Worm (Caenorhabditis elegans) whole organism, L1 larva: Measurements from ENCODE around the gene H28G03.2.
A peak's percentile ranks its signal among the peaks of the same experiment; 100 is the strongest.

ENCODE experiments used
- C16A3.4 ChIP-seq: fragments of 150-350 bp; optimal IDR thresholded peaks from 2 replicates; lab custom pipeline; 2014; ENCODE audit warnings: missing biosample characterization, missing genetic modification characterization
- alr-1 ChIP-seq: fragments of 200-800 bp; sonication (Bioruptor generic); optimal IDR thresholded peaks from 2 replicates; lab custom pipeline; 2018; ENCODE audit warnings: borderline replicate concordance, mild to moderate bottlenecking, missing genetic modification characterization, missing compliant biosample characterization
- blmp-1 ChIP-seq: fragments of 150-350 bp; optimal IDR thresholded peaks from 2 replicates; lab custom pipeline; 2014; ENCODE audit warnings: missing biosample characterization, missing genetic modification characterization
- efl-1 ChIP-seq, 4 experiments: fragments of 150-350 bp; optimal IDR thresholded peaks in 3 of 4; peaks in 1 of 4; 1 replicate in 1 of 4; 2 replicates in 3 of 4; lab custom pipeline; 2014; ENCODE audit warnings: missing biosample characterization in 2 of 4, missing genetic modification characterization in 2 of 4, missing genetic modification reagents in 2 of 4
- efl-3 ChIP-seq: fragments of 200-800 bp; sonication (Bioruptor generic); optimal IDR thresholded peaks from 2 replicates; lab custom pipeline; 2018; ENCODE audit warnings: mild to moderate bottlenecking, missing genetic modification characterization, missing compliant biosample characterization
- fkh-8 ChIP-seq: sonication (generic microtip); optimal IDR thresholded peaks from 2 replicates; lab custom pipeline; 2016; ENCODE audit warnings: mild to moderate bottlenecking, missing genetic modification characterization, missing compliant biosample characterization
- fos-1 ChIP-seq: fragments of 150-350 bp; optimal IDR thresholded peaks from 2 replicates; lab custom pipeline; 2014; ENCODE audit warnings: missing biosample characterization, missing genetic modification characterization
- grh-1 ChIP-seq: fragments of 200-800 bp; sonication (Bioruptor generic); IDR thresholded peaks from 2 replicates; pipeline ENCODE4 v1.3.6; 2022; ENCODE audit warnings: missing genetic modification reagents, missing genetic modification characterization, missing compliant biosample characterization
- isw-1 ChIP-seq: fragments of 200-800 bp; sonication (Bioruptor generic); IDR thresholded peaks from 2 replicates; pipeline ENCODE4 v1.3.6; 2022; ENCODE audit warnings: missing genetic modification characterization, missing compliant biosample characterization
- lin-13 ChIP-seq: fragments of 150-350 bp; optimal IDR thresholded peaks from 2 replicates; lab custom pipeline; 2014; ENCODE audit warnings: missing biosample characterization, missing genetic modification reagents, missing genetic modification characterization
- lin-14 ChIP-seq: fragments of 200-800 bp; sonication (Bioruptor generic); optimal IDR thresholded peaks from 2 replicates; lab custom pipeline; 2018; ENCODE audit warnings: mild to moderate bottlenecking, missing genetic modification characterization, moderate library complexity, missing compliant biosample characterization
- lsy-2 ChIP-seq, 2 experiments: fragments of 150-350 bp; optimal IDR thresholded peaks; 2 replicates each; lab custom pipeline; 2014; ENCODE audit warnings: missing biosample characterization in 2 of 2, missing genetic modification characterization in 2 of 2
- nhr-11 ChIP-seq: fragments of 150-350 bp; optimal IDR thresholded peaks from 2 replicates; lab custom pipeline; 2014; ENCODE audit warnings: missing biosample characterization, missing genetic modification characterization
- nhr-19 ChIP-seq: fragments of 200-800 bp; sonication (Bioruptor generic); conservative IDR thresholded peaks from 2 replicates; pipeline ENCODE4 v1.3.6; 2022; ENCODE audit warnings: missing genetic modification characterization, missing compliant biosample characterization
- nhr-237 ChIP-seq: fragments of 150-350 bp; optimal IDR thresholded peaks from 2 replicates; lab custom pipeline; 2014; ENCODE audit warnings: missing biosample characterization, missing genetic modification characterization
- nhr-28 ChIP-seq: fragments of 150-350 bp; optimal IDR thresholded peaks from 2 replicates; lab custom pipeline; 2014; ENCODE audit warnings: missing biosample characterization, missing genetic modification characterization
- nhr-47 ChIP-seq: sonication (generic microtip); optimal IDR thresholded peaks from 2 replicates; lab custom pipeline; 2016; ENCODE audit warnings: mild to moderate bottlenecking, missing genetic modification characterization, moderate library complexity, missing compliant biosample characterization
- nhr-71 ChIP-seq: sonication (generic microtip); optimal IDR thresholded peaks from 2 replicates; lab custom pipeline; 2016; ENCODE audit warnings: mild to moderate bottlenecking, missing genetic modification characterization, moderate library complexity, missing compliant biosample characterization
- nhr-76 ChIP-seq: sonication (generic microtip); optimal IDR thresholded peaks from 2 replicates; lab custom pipeline; 2017; ENCODE audit warnings: missing biosample characterization, missing genetic modification characterization
- nhr-84 ChIP-seq: sonication (generic microtip); optimal IDR thresholded peaks from 2 replicates; lab custom pipeline; 2017; ENCODE audit warnings: missing biosample characterization, missing genetic modification characterization
- nhr-90 ChIP-seq: sonication (generic microtip); optimal IDR thresholded peaks from 2 replicates; lab custom pipeline; 2016; ENCODE audit warnings: mild to moderate bottlenecking, missing genetic modification characterization, missing compliant biosample characterization; ENCODE audit not compliant: poor library complexity
- pag-3 ChIP-seq: sonication (generic microtip); optimal IDR thresholded peaks from 2 replicates; lab custom pipeline; 2017; ENCODE audit warnings: missing genetic modification characterization, mild to moderate bottlenecking, missing compliant biosample characterization, antibody characterized with exemption, borderline replicate concordance; ENCODE audit not compliant: insufficient read depth
- snpc-4 ChIP-seq: fragments of 150-350 bp; optimal IDR thresholded peaks from 2 replicates; lab custom pipeline; 2014; ENCODE audit warnings: missing biosample characterization, missing genetic modification characterization
- swsn-7 ChIP-seq: sonication (generic microtip); optimal IDR thresholded peaks from 2 replicates; lab custom pipeline; 2016; ENCODE audit warnings: missing genetic modification characterization, missing compliant biosample characterization
- unc-62 ChIP-seq: fragments of 150-350 bp; optimal IDR thresholded peaks from 2 replicates; lab custom pipeline; 2014; ENCODE audit warnings: missing biosample characterization, missing genetic modification reagents, missing genetic modification characterization
- vab-15 ChIP-seq: sonication (generic microtip); optimal IDR thresholded peaks from 2 replicates; lab custom pipeline; 2017; ENCODE audit warnings: missing genotype, mild to moderate bottlenecking, missing genetic modification characterization, missing compliant biosample characterization
- ztf-4 ChIP-seq: fragments of 150-350 bp; optimal IDR thresholded peaks from 2 replicates; lab custom pipeline; 2014; ENCODE audit warnings: missing biosample characterization, missing genetic modification characterization

H28G03.2 gene

DNA sequence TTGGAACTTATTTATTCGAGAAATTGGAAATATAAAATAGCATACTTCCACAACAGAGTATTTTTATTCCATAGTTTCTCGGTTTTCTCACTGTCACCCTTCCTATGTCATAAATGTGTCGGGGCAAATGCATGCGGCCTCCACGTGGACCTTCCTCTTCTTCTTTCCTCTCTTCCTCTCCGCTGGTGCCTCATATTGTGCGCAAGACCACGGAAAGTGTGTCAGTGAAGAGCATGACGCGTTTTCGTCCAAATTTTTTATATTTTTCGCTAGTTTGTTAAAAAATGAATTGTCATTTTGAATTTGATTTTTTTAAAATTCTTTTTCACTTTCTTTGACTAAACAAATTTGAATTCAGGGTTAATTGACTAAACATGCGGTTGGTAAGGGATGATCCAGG, 40.5 kb upstream of the H28G03.2 start, which contains the start of gene mans-3 (continued):
- peak; percentile 90 for TF ChIP-seq nhr-90
- peak; percentile 90 to 91 for TF ChIP-seq lsy-2 (tag; optimal IDR thresholded peaks at IDR 0.05; lab: Kevin White, UChicago)
- TF ChIP-seq swsn-7 = peak; percentile 94
- TF ChIP-seq nhr-28 = no peak
- TF ChIP-seq lin-13 (GFP tag; lab: Kevin White, UChicago) = peak; percentile 83
- peak; percentile 77 for TF ChIP-seq ztf-4 (tag; lab: Kevin White, UChicago)
- peak; percentile 89 for TF ChIP-seq nhr-19
- TF ChIP-seq blmp-1 (tag; lab: Kevin White, UChicago) = peak; percentile 91
- TF ChIP-seq nhr-84 (tag; lab: Kevin White, UChicago) = no peak
- peak; percentile 74 for TF ChIP-seq fos-1 (tag; lab: Kevin White, UChicago)

DNA sequence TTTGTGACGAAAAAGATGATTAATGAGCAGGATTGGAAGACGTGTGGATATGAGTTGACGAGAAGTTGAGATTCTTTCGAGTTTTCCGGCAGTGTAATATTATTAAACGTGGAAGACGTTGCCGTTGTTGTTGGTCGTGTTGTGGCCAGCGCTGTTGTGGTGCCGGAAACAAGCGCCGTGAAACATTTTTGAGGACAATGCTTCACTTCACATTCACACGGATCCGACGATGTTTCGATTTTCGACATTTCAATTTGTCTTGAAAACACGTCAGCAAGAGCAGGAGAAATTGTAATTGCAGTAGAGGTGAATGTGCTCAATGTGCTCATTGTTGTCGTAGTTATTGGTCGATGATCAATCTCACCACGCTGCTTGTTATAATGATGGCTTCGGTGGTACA, 36.8 kb upstream of the H28G03.2 start:
- no peak for TF ChIP-seq efl-1 (optimal IDR thresholded peaks at IDR 0.05; lab: Kevin White, UChicago)
- peak in 1 of 2 experiments; percentile 56 for TF ChIP-seq efl-1 (GFP tag; optimal IDR thresholded peaks at IDR 0.05 in 1 of 2; lab: Kevin White, UChicago)
- no peak for TF ChIP-seq fos-1 (tag; lab: Kevin White, UChicago)

DNA sequence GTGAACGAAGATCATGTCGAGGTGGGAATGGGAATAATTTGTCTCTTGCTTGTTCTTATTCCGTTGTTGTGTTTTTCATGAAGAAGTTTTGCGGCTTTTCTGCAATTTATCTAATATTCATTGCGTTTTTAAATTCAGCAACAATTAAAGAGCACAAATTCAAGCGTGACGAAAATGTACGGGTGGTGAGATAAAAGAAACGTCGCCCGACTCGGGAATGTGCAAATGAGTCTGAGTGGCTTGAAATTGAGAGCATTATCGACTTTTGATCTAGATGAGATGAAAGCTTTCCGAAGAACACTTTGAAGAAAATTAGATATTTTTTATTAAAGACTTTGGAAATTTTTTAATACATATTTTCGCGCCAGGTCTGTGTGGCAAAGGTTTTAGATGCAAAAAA, 34.5 kb upstream of the H28G03.2 start, which contains the start of gene T03G11.10:
T03G11.10 (minus strand) TSS at position 101 of the 400 bp plus-strand sequence.
- TF ChIP-seq nhr-47 (tag; lab: Kevin White, UChicago) = no peak
- no peak for TF ChIP-seq nhr-90
- no peak for TF ChIP-seq nhr-76

DNA sequence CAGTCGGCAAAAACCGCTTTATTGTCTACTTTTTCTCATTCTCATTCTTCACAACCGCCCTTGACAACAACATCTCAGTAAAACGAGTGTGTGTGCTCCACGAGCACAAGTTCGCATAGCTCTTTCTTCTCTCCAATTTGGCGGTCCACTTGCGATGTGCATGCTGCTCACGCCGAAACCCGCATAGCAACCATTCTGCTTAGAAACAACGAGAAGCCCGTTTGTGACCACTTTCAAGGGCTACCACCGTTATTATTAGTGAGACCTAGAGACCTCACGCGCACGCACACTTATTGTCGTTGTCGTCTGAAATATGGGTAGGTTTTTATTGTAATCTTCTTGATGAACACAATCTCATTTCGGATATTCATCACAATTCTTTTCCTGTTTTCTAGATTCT, 31.3 kb upstream of the H28G03.2 start, which contains the start of gene zchc-1A:
zchc-1A (plus strand) TSS at position 114 of the 400 bp plus-strand sequence.
- TF ChIP-seq snpc-4 (no peak), fkh-8 (tag; lab: Kevin White, UChicago) (peak; percentile 62), grh-1 (GFP tag; lab: Robert Waterston, UW) (no peak), swsn-7 (no peak), nhr-71 (tag; lab: Kevin White, UChicago) (peak; percentile 3), unc-62 (no peak), isw-1 (no peak)

DNA sequence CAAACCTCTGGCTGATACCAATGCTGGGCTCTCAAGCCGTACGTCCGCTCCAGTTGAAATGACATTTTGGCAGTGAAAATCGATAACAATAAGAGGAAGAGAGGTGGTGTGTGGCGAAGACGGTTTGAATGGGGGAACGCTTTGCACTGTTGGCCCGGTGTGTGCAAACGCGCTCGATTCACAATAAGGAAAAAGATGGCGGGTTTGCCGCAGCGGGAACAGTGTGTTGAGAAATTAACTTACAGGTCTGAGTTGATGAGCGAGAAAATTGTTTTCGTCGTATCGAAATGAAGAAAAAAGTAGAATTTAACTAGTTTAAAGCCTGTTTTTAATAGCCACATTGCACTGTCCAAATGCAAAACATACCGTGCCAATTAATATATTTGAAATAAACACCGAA, 26.5 kb upstream of the H28G03.2 start, which contains the start of gene metl-9:
metl-9 (minus strand) TSS at position 101 of the 400 bp plus-strand sequence.
- TF ChIP-seq efl-1 (optimal IDR thresholded peaks at IDR 0.05; lab: Kevin White, UChicago) = no peak
- peak in 1 of 2 experiments; percentile 37 for TF ChIP-seq efl-1 (GFP tag; optimal IDR thresholded peaks at IDR 0.05 in 1 of 2; lab: Kevin White, UChicago)
- no peak for TF ChIP-seq vab-15
- peak; percentile 9 for TF ChIP-seq lin-14 (GFP tag; lab: Kevin White, UChicago)

DNA sequence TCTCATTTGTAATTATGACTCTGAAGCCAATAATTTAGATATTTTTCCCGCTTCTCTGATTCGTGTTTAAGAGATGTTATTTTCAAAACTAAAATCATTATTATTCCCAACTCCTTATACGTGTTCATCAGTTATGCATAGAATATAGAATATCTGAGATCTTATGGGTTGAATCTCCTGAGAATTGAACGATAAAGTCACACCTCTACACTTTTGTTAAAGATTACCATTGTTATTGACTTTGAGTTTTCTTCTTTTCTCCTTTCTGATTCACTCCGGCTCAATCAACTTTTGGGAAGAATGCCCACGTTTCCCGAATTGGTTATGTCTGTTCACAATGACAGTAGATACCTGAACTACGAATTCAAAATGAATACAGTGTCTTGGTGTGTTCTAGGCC, 25.7 kb upstream of the H28G03.2 start, which contains the start of gene sru-48:
sru-48 (plus strand) TSS at position 301 of the 400 bp plus-strand sequence.
- no peak for TF ChIP-seq nhr-11 (tag; lab: Kevin White, UChicago)
- TF ChIP-seq nhr-237 = no peak
- TF ChIP-seq snpc-4 = no peak
- no peak for TF ChIP-seq efl-1 (optimal IDR thresholded peaks at IDR 0.05; lab: Kevin White, UChicago)
- TF ChIP-seq efl-1 (GFP tag; optimal IDR thresholded peaks at IDR 0.05 in 1 of 2; lab: Kevin White, UChicago) = peak in 1 of 2 experiments; percentile 4

ce11 chrX:5183931-5184330, 21.6 kb upstream of the H28G03.2 start, which contains the start of gene T03G11.9:
Gene T03G11.9, plus strand, starts transcription at chrX:5184231.
- no peak for TF ChIP-seq fkh-8 (tag; lab: Kevin White, UChicago)
- no peak for TF ChIP-seq alr-1
- no peak for TF ChIP-seq C16A3.4 (tag; lab: Kevin White, UChicago)
- no peak for TF ChIP-seq grh-1 (GFP tag; lab: Robert Waterston, UW)
- TF ChIP-seq efl-3 (GFP tag; lab: Kevin White, UChicago) = no peak
- no peak for TF ChIP-seq pag-3 (tag; lab: Kevin White, UChicago)
